Worm (Caenorhabditis elegans) whole organism, L1 larva: ENCODE measurements around the gene osm-1.
A peak's percentile ranks its signal among the peaks of the same experiment; 100 is the strongest.

Experiments
- elt-2 ChIP-seq: sonication (generic microtip); optimal IDR thresholded peaks from 2 replicates; lab custom pipeline; 2016; ENCODE audit warnings: missing genetic modification characterization, mild to moderate bottlenecking, inconsistent platforms, missing compliant biosample characterization, missing genetic modification reagents
- lin-14 ChIP-seq: fragments of 200-800 bp; sonication (Bioruptor generic); optimal IDR thresholded peaks from 2 replicates; lab custom pipeline; 2018; ENCODE audit warnings: mild to moderate bottlenecking, missing genetic modification characterization, moderate library complexity, missing compliant biosample characterization
- lir-3 ChIP-seq: sonication (generic microtip); optimal IDR thresholded peaks from 2 replicates; lab custom pipeline; 2016; ENCODE audit warnings: mild to moderate bottlenecking, missing genetic modification characterization, moderate library complexity, missing compliant biosample characterization; ENCODE audit not compliant: poor library complexity
- mdl-1 ChIP-seq, 2 experiments: fragments of 150-350 bp; optimal IDR thresholded peaks; 2 replicates each; lab custom pipeline; 2014 to 2017; ENCODE audit warnings: missing biosample characterization in 2 of 2, missing genetic modification characterization in 2 of 2, inconsistent platforms in 1 of 2
- nhr-20 ChIP-seq: sonication (generic microtip); optimal IDR thresholded peaks from 2 replicates; lab custom pipeline; 2016; ENCODE audit warnings: mild to moderate bottlenecking, missing genetic modification characterization, missing compliant biosample characterization
- nhr-28 ChIP-seq: fragments of 150-350 bp; optimal IDR thresholded peaks from 2 replicates; lab custom pipeline; 2014; ENCODE audit warnings: missing biosample characterization, missing genetic modification characterization
- pax-3 ChIP-seq: fragments of 200-800 bp; sonication (Bioruptor generic); optimal IDR thresholded peaks from 2 replicates; lab custom pipeline; 2018; ENCODE audit warnings: mild to moderate bottlenecking, missing genetic modification characterization, moderate library complexity, missing compliant biosample characterization
- pqm-1 ChIP-seq: sonication (generic microtip); optimal IDR thresholded peaks from 3 replicates; lab custom pipeline; 2017; ENCODE audit warnings: missing biosample characterization, missing genetic modification characterization
- snpc-4 ChIP-seq: fragments of 150-350 bp; optimal IDR thresholded peaks from 2 replicates; lab custom pipeline; 2014; ENCODE audit warnings: missing biosample characterization, missing genetic modification characterization
- zag-1 ChIP-seq: fragments of 150-350 bp; optimal IDR thresholded peaks from 2 replicates; lab custom pipeline; 2014; ENCODE audit warnings: missing biosample characterization, missing genetic modification characterization
- ztf-4 ChIP-seq: fragments of 150-350 bp; optimal IDR thresholded peaks from 2 replicates; lab custom pipeline; 2014; ENCODE audit warnings: missing biosample characterization, missing genetic modification characterization

DNA sequence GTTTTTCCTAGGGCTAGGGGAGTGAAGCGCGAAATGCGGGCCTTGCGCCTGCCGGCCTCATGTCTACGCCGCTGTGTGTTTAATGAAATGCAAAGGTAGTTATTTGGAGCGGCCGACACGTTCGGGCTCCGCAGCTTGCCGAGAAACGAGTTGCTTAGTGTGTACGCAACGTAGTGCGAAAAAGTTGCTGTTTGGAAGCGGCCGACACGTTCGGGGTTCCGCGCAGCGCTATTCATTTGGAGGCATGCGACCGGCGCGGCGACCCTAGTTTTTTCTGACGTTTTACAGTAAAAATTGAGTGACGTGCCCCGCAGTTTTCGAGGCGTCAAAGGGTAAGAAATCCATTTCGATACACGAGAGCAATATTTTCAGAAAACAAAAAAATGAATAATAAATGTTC, 5.2 kb downstream of the osm-1 start:
- TF ChIP-seq nhr-28 (tag; lab: Kevin White, UChicago) (no peak), lin-14 (GFP tag; lab: Kevin White, UChicago) (no peak), nhr-20 (tag; lab: Kevin White, UChicago) (no peak), mdl-1 (tag; optimal IDR thresholded peaks at IDR 0.05; lab: Kevin White, UChicago) (no peak), elt-2 (tag; lab: Kevin White, UChicago) (no peak), zag-1 (no peak), snpc-4 (tag; lab: Kevin White, UChicago) (peak; percentile 48), ztf-4 (tag; lab: Kevin White, UChicago) (no peak), lir-3 (tag; lab: Kevin White, UChicago) (no peak), pax-3 (no peak), pqm-1 (tag; lab: Kevin White, UChicago) (no peak)
